Comparison of ENCODE assay signal across 1 fruit fly cellular context in genomic region chr2L:1728620-1728944, dm6.
TF ChIP-seq lines count a peak whose summit lies in the region.

Rrp40 (plus strand) TSS chr2L:1728732.

TF ChIP-seq in whole organism, embryonic, 481 proteins besides CTCF, POLR2A, EP300 and RAD21 (continued from another document):
- TF ChIP-seq Sry-β (GFP tag; optimal IDR thresholded peaks at IDR 0.05; lab: Kevin White, UChicago) (no peak), CG7928 (GFP tag; optimal IDR thresholded peaks at IDR 0.05; lab: Kevin White, UChicago) (peak; percentile 91), Hand (GFP tag; optimal IDR thresholded peaks at IDR 0.05; lab: Kevin White, UChicago) (no peak), CG17568 (GFP tag; optimal IDR thresholded peaks at IDR 0.05; lab: Kevin White, UChicago) (no peak), stwl (tag; optimal IDR thresholded peaks at IDR 0.05; lab: Kevin White, UChicago) (peak; percentile 71), CG11456 (GFP tag; IDR thresholded peaks at IDR 0.05; lab: Robert Waterston, UW) (no peak), rib (GFP tag; IDR thresholded peaks at IDR 0.05; lab: Robert Waterston, UW) (no peak), bbx (GFP tag; IDR thresholded peaks at IDR 0.05; lab: Robert Waterston, UW; ENCODE audit: partially characterized antibody) (no peak), pzg (GFP tag; optimal IDR thresholded peaks at IDR 0.05; lab: Kevin White, UChicago) (peak; percentile 60), CG12659 (GFP tag; optimal IDR thresholded peaks at IDR 0.05; lab: Kevin White, UChicago) (peak; percentile 38), CG7786 (GFP tag; optimal IDR thresholded peaks at IDR 0.05; lab: Kevin White, UChicago) (no peak), Dp (GFP tag; optimal IDR thresholded peaks at IDR 0.05; lab: Kevin White, UChicago) (peak; percentile 82), CG12219 (GFP tag; optimal IDR thresholded peaks at IDR 0.05; lab: Kevin White, UChicago) (no peak), vvl (GFP tag; IDR thresholded peaks at IDR 0.05; lab: Robert Waterston, UW) (peak; percentile 48), sens-2 (GFP tag; IDR thresholded peaks at IDR 0.05; lab: Robert Waterston, UW) (no peak), D19B (GFP tag; optimal IDR thresholded peaks at IDR 0.05; lab: Kevin White, UChicago) (no peak), CG7556 (GFP tag; optimal IDR thresholded peaks at IDR 0.05; lab: Kevin White, UChicago) (no peak), CG10431 (GFP tag; optimal IDR thresholded peaks at IDR 0.05; lab: Kevin White, UChicago) (no peak), Doc2 (GFP tag; IDR thresholded peaks at IDR 0.05; lab: Robert Waterston, UW) (no peak), CG4404 (GFP tag; IDR thresholded peaks at IDR 0.05; lab: Robert Waterston, UW) (no peak), pita (GFP tag; optimal IDR thresholded peaks at IDR 0.05; lab: Kevin White, UChicago) (no peak), CG12155 (GFP tag; optimal IDR thresholded peaks at IDR 0.05; lab: Kevin White, UChicago) (no peak), sqz (GFP tag; optimal IDR thresholded peaks at IDR 0.05; lab: Kevin White, UChicago) (no peak), stc (GFP tag; IDR thresholded peaks at IDR 0.05; lab: Robert Waterston, UW) (no peak), CG14860 (GFP tag; IDR thresholded peaks at IDR 0.05; lab: Robert Waterston, UW; ENCODE audit: partially characterized antibody) (no peak), CG7271 (tag; optimal IDR thresholded peaks at IDR 0.05; lab: Kevin White, UChicago) (no peak), dm (GFP tag; optimal IDR thresholded peaks at IDR 0.05; lab: Kevin White, UChicago) (peak; percentile 66), jumu (GFP tag; optimal IDR thresholded peaks at IDR 0.05; lab: Kevin White, UChicago) (no peak), repo (GFP tag; optimal IDR thresholded peaks at IDR 0.05; lab: Kevin White, UChicago) (no peak), CG1529 (GFP tag; optimal IDR thresholded peaks at IDR 0.05; lab: Kevin White, UChicago) (no peak), CrebB (tag; optimal IDR thresholded peaks at IDR 0.05; lab: Kevin White, UChicago) (no peak), CG31365 (tag; optimal IDR thresholded peaks at IDR 0.05; lab: Kevin White, UChicago) (no peak), CG17186 (GFP tag; optimal IDR thresholded peaks at IDR 0.05; lab: Kevin White, UChicago) (peak; percentile 38), Aef1 (GFP tag; IDR thresholded peaks at IDR 0.05; lab: Robert Waterston, UW) (no peak), CG6175 (GFP tag; IDR thresholded peaks at IDR 0.05; lab: Robert Waterston, UW) (no peak), CG34376 (GFP tag; optimal IDR thresholded peaks at IDR 0.05; lab: Kevin White, UChicago) (no peak), CG3407 (GFP tag; optimal IDR thresholded peaks at IDR 0.05; lab: Kevin White, UChicago) (no peak), CG4730 (GFP tag; IDR thresholded peaks at IDR 0.05; lab: Robert Waterston, UW) (no peak), her (GFP tag; optimal IDR thresholded peaks at IDR 0.05; lab: Kevin White, UChicago) (no peak), Max (GFP tag; optimal IDR thresholded peaks at IDR 0.05; lab: Kevin White, UChicago) (peak; percentile 3), slbo (GFP tag; IDR thresholded peaks at IDR 0.05; lab: Robert Waterston, UW) (peak; percentile 17; the same call in 1 of the 2 replicates), CG8089 (GFP tag; optimal IDR thresholded peaks at IDR 0.05; lab: Kevin White, UChicago) (no peak), Med (GFP tag; lab: Kevin White, UChicago) (peak; percentile 80), Dbx (GFP tag; IDR thresholded peaks at IDR 0.05; lab: Robert Waterston, UW) (no peak), BtbVII (GFP tag; optimal IDR thresholded peaks at IDR 0.05; lab: Kevin White, UChicago) (no peak), exex (tag; optimal IDR thresholded peaks at IDR 0.05; lab: Kevin White, UChicago) (no peak), usp (GFP tag; optimal IDR thresholded peaks at IDR 0.05; lab: Kevin White, UChicago) (no peak), CG34224 (GFP tag; IDR thresholded peaks at IDR 0.05; lab: Robert Waterston, UW; ENCODE audit: partially characterized antibody) (no peak), CG15601 (tag; optimal IDR thresholded peaks at IDR 0.05; lab: Kevin White, UChicago) (no peak), CG1603 (tag; optimal IDR thresholded peaks at IDR 0.05; lab: Kevin White, UChicago) (peak; percentile 33), sr (GFP tag; IDR thresholded peaks at IDR 0.05; lab: Robert Waterston, UW) (no peak), hb (GFP tag; IDR thresholded peaks at IDR 0.05; lab: Robert Waterston, UW; ENCODE audit: partially characterized antibody) (no peak), CG13287 (GFP tag; IDR thresholded peaks at IDR 0.05; lab: Robert Waterston, UW; ENCODE audit: partially characterized antibody) (peak; percentile 21; the same call in 1 of the 2 replicates), twi (tag; optimal IDR thresholded peaks at IDR 0.05; lab: Kevin White, UChicago) (peak; percentile 50), NfI (GFP tag; optimal IDR thresholded peaks at IDR 0.05; lab: Kevin White, UChicago) (no peak), CG32767 (GFP tag; IDR thresholded peaks at IDR 0.05; lab: Robert Waterston, UW) (no peak), kni (GFP tag; optimal IDR thresholded peaks at IDR 0.05; lab: Kevin White, UChicago) (no peak), CG8281 (tag; optimal IDR thresholded peaks at IDR 0.05; lab: Kevin White, UChicago) (no peak), HLH54F (GFP tag; optimal IDR thresholded peaks at IDR 0.05; lab: Kevin White, UChicago) (no peak), CG3995 (GFP tag; optimal IDR thresholded peaks at IDR 0.05; lab: Kevin White, UChicago) (peak; percentile 5), Oli (tag; optimal IDR thresholded peaks at IDR 0.05; lab: Kevin White, UChicago) (peak; percentile 13), crp (GFP tag; optimal IDR thresholded peaks at IDR 0.05; lab: Kevin White, UChicago) (peak; percentile 55 to 96), grn (GFP tag; optimal IDR thresholded peaks at IDR 0.05; lab: Kevin White, UChicago) (no peak), tin (GFP tag; optimal IDR thresholded peaks at IDR 0.05; lab: Kevin White, UChicago) (no peak), CG8765 (GFP tag; IDR thresholded peaks at IDR 0.05; lab: Robert Waterston, UW) (no peak), Rfx (GFP tag; IDR thresholded peaks at IDR 0.05; lab: Robert Waterston, UW) (0 out of 2 replicates have a peak, but pooled peaks have one; percentile 7), CG2202 (tag; optimal IDR thresholded peaks at IDR 0.05; lab: Kevin White, UChicago) (no peak), Atf3 (GFP tag; optimal IDR thresholded peaks at IDR 0.05; lab: Kevin White, UChicago) (no peak), CG4707 (GFP tag; optimal IDR thresholded peaks at IDR 0.05; lab: Kevin White, UChicago) (no peak), CG17612 (GFP tag; IDR thresholded peaks at IDR 0.05; lab: Robert Waterston, UW) (no peak), CG14710 (tag; optimal IDR thresholded peaks at IDR 0.05; lab: Kevin White, UChicago) (peak; percentile 4), trem (tag; optimal IDR thresholded peaks at IDR 0.05; lab: Kevin White, UChicago) (peak; percentile 14), z (GFP tag; IDR thresholded peaks at IDR 0.05; lab: Robert Waterston, UW) (no peak), zen (tag; optimal IDR thresholded peaks at IDR 0.05; lab: Kevin White, UChicago) (no peak), tll (GFP tag; optimal IDR thresholded peaks at IDR 0.05; lab: Kevin White, UChicago) (peak in 1 of 2 experiments; percentile 54), CG11085 (GFP tag; IDR thresholded peaks at IDR 0.05; lab: Robert Waterston, UW) (no peak), CG10267 (tag; optimal IDR thresholded peaks at IDR 0.05; lab: Kevin White, UChicago) (peak; percentile 94), Hr3 (GFP tag; optimal IDR thresholded peaks at IDR 0.05; lab: Kevin White, UChicago) (no peak), Sry-δ (GFP tag; optimal IDR thresholded peaks at IDR 0.05; lab: Kevin White, UChicago) (no peak), nau (GFP tag; optimal IDR thresholded peaks at IDR 0.05; lab: Kevin White, UChicago) (no peak), CG2678 (tag; optimal IDR thresholded peaks at IDR 0.05; lab: Kevin White, UChicago) (no peak), Oaz (GFP tag; IDR thresholded peaks at IDR 0.05; lab: Robert Waterston, UW) (no peak), unpg (GFP tag; optimal IDR thresholded peaks at IDR 0.05; lab: Kevin White, UChicago) (no peak), seq (GFP tag; IDR thresholded peaks at IDR 0.05; lab: Robert Waterston, UW) (no peak), CG11504 (tag; optimal IDR thresholded peaks at IDR 0.05; lab: Kevin White, UChicago) (no peak), CG14014 (GFP tag; IDR thresholded peaks at IDR 0.05; lab: Robert Waterston, UW) (no peak), CG8924 (tag; optimal IDR thresholded peaks at IDR 0.05; lab: Kevin White, UChicago) (no peak), MBD-R2 (GFP tag; IDR thresholded peaks at IDR 0.05; lab: Robert Waterston, UW) (peak; percentile 74), fd64A (GFP tag; optimal IDR thresholded peaks at IDR 0.05; lab: Kevin White, UChicago) (no peak), B-H1 (GFP tag; IDR thresholded peaks at IDR 0.05; lab: Robert Waterston, UW) (no peak)
